Worm (Caenorhabditis elegans): ENCODE data around the gene C25D7.5.

DNA sequence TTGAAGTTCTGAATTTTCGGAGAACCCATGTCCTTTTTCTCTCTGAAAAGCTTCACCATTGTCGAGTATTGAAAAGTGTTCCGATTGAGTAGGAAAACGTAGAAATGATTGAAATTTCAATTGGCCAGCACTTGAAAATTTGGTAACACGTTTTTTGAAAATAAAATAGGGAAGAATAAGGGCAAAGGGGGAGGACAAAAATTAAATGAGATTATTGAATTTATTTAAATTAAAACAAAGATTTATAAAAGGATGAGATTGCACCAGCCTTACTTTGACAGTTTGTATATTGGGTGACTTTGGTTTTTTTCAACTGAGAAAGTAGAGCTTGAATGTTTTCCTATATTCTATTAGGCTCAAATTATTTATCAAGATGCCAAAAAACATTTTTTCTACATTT is 38.3 kb upstream of the C25D7.5 start, which contains the start of gene obr-2:
- TF ChIP-seq flt-1 (GFP tag; IDR thresholded peaks at IDR 0.05) (no peak), cog-1 (tag; optimal IDR thresholded peaks at IDR 0.05) (no peak), ref-1 (GFP tag; conservative IDR thresholded peaks at IDR 0.05) (no peak), tab-1 (GFP tag; IDR thresholded peaks at IDR 0.05) (no peak), klf-2 (GFP tag; conservative IDR thresholded peaks at IDR 0.05) (no peak), T22C8.4 (GFP tag; IDR thresholded peaks at IDR 0.05) (no peak), ztf-29 (GFP tag; IDR thresholded peaks at IDR 0.05) (no peak), med-1 (GFP tag; optimal IDR thresholded peaks at IDR 0.05; ENCODE audit: insufficient read depth) (no peak)
